Fruit fly (Drosophila melanogaster) whole organism, adult: ENCODE measurements around the gene isoQC.
A peak's percentile ranks its signal among the peaks of the same experiment; 100 is the strongest.

Source experiments
- CG11617 ChIP-seq: fragments of 200-800 bp; sonication (Bioruptor generic); optimal IDR thresholded peaks from 2 replicates; lab custom pipeline; 2017; ENCODE audit warnings: mild to moderate bottlenecking, missing biosample characterization, missing genetic modification reagents, missing genetic modification characterization
- CG12768 ChIP-seq: fragments of 200-800 bp; sonication (Bioruptor generic); optimal IDR thresholded peaks from 2 replicates; lab custom pipeline; 2017; ENCODE audit warnings: missing biosample characterization, missing genetic modification characterization, mild to moderate bottlenecking, moderate library complexity, missing genetic modification reagents
- CG14711 ChIP-seq: fragments of 200-800 bp; sonication (Bioruptor generic); optimal IDR thresholded peaks from 2 replicates; lab custom pipeline; 2018; ENCODE audit warnings: missing biosample characterization, mild to moderate bottlenecking, missing genetic modification characterization, moderate library complexity
- CG1620 ChIP-seq: fragments of 200-800 bp; sonication (Bioruptor generic); optimal IDR thresholded peaks from 2 replicates; lab custom pipeline; 2016; ENCODE audit warnings: missing biosample characterization, missing genetic modification characterization
- CG33017 ChIP-seq: fragments of 200-800 bp; sonication (Bioruptor generic); optimal IDR thresholded peaks from 2 replicates; lab custom pipeline; 2018; ENCODE audit warnings: missing biosample characterization, mild to moderate bottlenecking, missing genetic modification characterization, moderate library complexity
- CG5204 ChIP-seq: fragments of 200-800 bp; sonication (Bioruptor generic); optimal IDR thresholded peaks from 2 replicates; lab custom pipeline; 2016; ENCODE audit warnings: missing biosample characterization, missing genetic modification characterization
- CG7045 ChIP-seq: fragments of 200-800 bp; sonication (Bioruptor generic); optimal IDR thresholded peaks from 2 replicates; lab custom pipeline; 2017; ENCODE audit warnings: missing biosample characterization, mild to moderate bottlenecking, missing genetic modification characterization
- CG7101 ChIP-seq: fragments of 200-800 bp; sonication (Bioruptor generic); optimal IDR thresholded peaks from 2 replicates; lab custom pipeline; 2018; ENCODE audit warnings: missing biosample characterization, mild to moderate bottlenecking, missing genetic modification characterization, moderate library complexity
- Clk ChIP-seq: fragments of 200-800 bp; sonication (Bioruptor generic); optimal IDR thresholded peaks from 2 replicates; lab custom pipeline; 2017; ENCODE audit warnings: missing biosample characterization, missing genetic modification characterization
- Crg-1 ChIP-seq: fragments of 200-800 bp; sonication (Bioruptor generic); optimal IDR thresholded peaks from 2 replicates; lab custom pipeline; 2016; ENCODE audit warnings: missing biosample characterization, missing genetic modification characterization
- Hr96 ChIP-seq: fragments of 200-800 bp; sonication (Bioruptor generic); optimal IDR thresholded peaks from 2 replicates; lab custom pipeline; 2016; ENCODE audit warnings: missing biosample characterization, missing genetic modification characterization
- Mnt ChIP-seq: fragments of 200-800 bp; sonication (Bioruptor generic); optimal IDR thresholded peaks from 2 replicates; lab custom pipeline; 2016; ENCODE audit warnings: missing biosample characterization, mild to moderate bottlenecking, missing genetic modification characterization
- bab1 ChIP-seq: fragments of 200-800 bp; sonication (Bioruptor generic); optimal IDR thresholded peaks from 3 replicates; lab custom pipeline; 2019; ENCODE audit warnings: missing biosample characterization, mild to moderate bottlenecking, missing genetic modification characterization, moderate library complexity
- cic ChIP-seq: fragments of 200-800 bp; sonication (Bioruptor generic); optimal IDR thresholded peaks from 2 replicates; lab custom pipeline; 2017; ENCODE audit warnings: missing biosample characterization, mild to moderate bottlenecking, missing genetic modification characterization, moderate library complexity
- cnc ChIP-seq, 2 experiments: fragments of >200 bp; optimal IDR thresholded peaks; 2 replicates each; lab custom pipeline; 2017
- kay ChIP-seq: fragments of 200-800 bp; sonication (Bioruptor generic); peaks from one replicate; lab custom pipeline; 2016; ENCODE audit warnings: missing biosample characterization, missing genetic modification characterization, borderline replicate concordance
- ovo ChIP-seq: fragments of 200-800 bp; sonication (Bioruptor generic); optimal IDR thresholded peaks from 2 replicates; lab custom pipeline; 2016; ENCODE audit warnings: missing biosample characterization, missing genetic modification characterization
- pad ChIP-seq: fragments of 200-800 bp; sonication (Bioruptor generic); optimal IDR thresholded peaks from 3 replicates; lab custom pipeline; 2017; ENCODE audit warnings: missing biosample characterization, missing genetic modification characterization, mild to moderate bottlenecking, moderate library complexity, missing genetic modification reagents
- tj ChIP-seq: fragments of 200-800 bp; sonication (Bioruptor generic); optimal IDR thresholded peaks from 3 replicates; lab custom pipeline; 2017; ENCODE audit warnings: missing biosample characterization, mild to moderate bottlenecking, missing genetic modification characterization, moderate library complexity
- toe ChIP-seq: fragments of 200-800 bp; sonication (Bioruptor generic); optimal IDR thresholded peaks from 2 replicates; lab custom pipeline; 2016; ENCODE audit warnings: missing biosample characterization, missing genetic modification characterization

Gene isoQC

dm6 chr3L:20524409-20525010 is 50.2 kb downstream of the isoQC start:
- TF ChIP-seq ovo (GFP tag; lab: Kevin White, UChicago), result no peak
- no peak for TF ChIP-seq CG1620 (GFP tag; lab: Kevin White, UChicago)
- TF ChIP-seq Mnt, result peak; percentile 60
- no peak for TF ChIP-seq CG11617
- no peak for TF ChIP-seq Crg-1 (GFP tag; lab: Kevin White, UChicago)
- no peak for TF ChIP-seq bab1 (GFP tag; lab: Kevin White, UChicago)
- no peak for TF ChIP-seq Hr96 (GFP tag; lab: Kevin White, UChicago)
- TF ChIP-seq toe (GFP tag; lab: Kevin White, UChicago), result no peak
- TF ChIP-seq cnc (optimal IDR thresholded peaks at IDR 0.05; lab: Kevin White, UChicago), result no peak
- no peak for TF ChIP-seq CG14711 (tag; lab: Kevin White, UChicago)
- TF ChIP-seq CG12768 (GFP tag; lab: Kevin White, UChicago), result no peak
- no peak for TF ChIP-seq Clk (GFP tag; lab: Kevin White, UChicago)
- no peak for TF ChIP-seq CG7045 (GFP tag; lab: Kevin White, UChicago)
- TF ChIP-seq cic, result peak; percentile 81
- TF ChIP-seq kay (GFP tag; lab: Kevin White, UChicago), result peak; percentile 42
- TF ChIP-seq tj (GFP tag; lab: Kevin White, UChicago), result peak; percentile 50
- TF ChIP-seq CG5204 (GFP tag; lab: Kevin White, UChicago), result no peak
- TF ChIP-seq pad (GFP tag; lab: Kevin White, UChicago), result no peak
- no peak for TF ChIP-seq CG7101 (tag; lab: Kevin White, UChicago)
- TF ChIP-seq CG33017 (tag; lab: Kevin White, UChicago), result no peak

dm6 chr3L:20525743-20526142 is 51.5 kb downstream of the isoQC start:
- TF ChIP-seq kay (GFP tag; lab: Kevin White, UChicago), result no peak
- TF ChIP-seq pad (GFP tag; lab: Kevin White, UChicago), result no peak
- no peak for TF ChIP-seq Hr96 (GFP tag; lab: Kevin White, UChicago)
- TF ChIP-seq CG12768 (GFP tag; lab: Kevin White, UChicago), result no peak
- TF ChIP-seq bab1 (GFP tag; lab: Kevin White, UChicago), result no peak
- TF ChIP-seq CG5204 (GFP tag; lab: Kevin White, UChicago), result no peak
- TF ChIP-seq CG7045 (GFP tag; lab: Kevin White, UChicago), result no peak
- TF ChIP-seq ovo (GFP tag; lab: Kevin White, UChicago), result no peak
- no peak for TF ChIP-seq cnc (optimal IDR thresholded peaks at IDR 0.05; lab: Kevin White, UChicago)
- TF ChIP-seq toe (GFP tag; lab: Kevin White, UChicago), result no peak
- no peak for TF ChIP-seq Mnt

dm6 chr3L:20526143-20526195 is 51.7 kb downstream of the isoQC start, which contains the start of gene Pss:
Gene Pss, minus strand, starts transcription at chr3L:20526174.
- TF ChIP-seq cic, result no peak
- TF ChIP-seq CG5204 (GFP tag; lab: Kevin White, UChicago), result no peak
- no peak for TF ChIP-seq bab1 (GFP tag; lab: Kevin White, UChicago)
- no peak for TF ChIP-seq pad (GFP tag; lab: Kevin White, UChicago)

dm6 chr3L:20526196-20526740 is 52.0 kb downstream of the isoQC start, which contains the start of gene Nubp2:
Gene Nubp2, plus strand, starts transcription at chr3L:20526576.
- peak; percentile 90 for TF ChIP-seq Clk (GFP tag; lab: Kevin White, UChicago)
- TF ChIP-seq cnc (optimal IDR thresholded peaks at IDR 0.05; lab: Kevin White, UChicago), result no peak
- TF ChIP-seq CG14711 (tag; lab: Kevin White, UChicago), result peak; percentile 88
- TF ChIP-seq Mnt, result peak; percentile 92
- peak; percentile 94 for TF ChIP-seq CG7101 (tag; lab: Kevin White, UChicago)
- peak; percentile 86 for TF ChIP-seq pad (GFP tag; lab: Kevin White, UChicago)
- TF ChIP-seq bab1 (GFP tag; lab: Kevin White, UChicago), result peak; percentile 96
- peak; percentile 96 for TF ChIP-seq CG7045 (GFP tag; lab: Kevin White, UChicago)
- peak; percentile 97 for TF ChIP-seq CG1620 (GFP tag; lab: Kevin White, UChicago)
- TF ChIP-seq CG12768 (GFP tag; lab: Kevin White, UChicago), result peak; percentile 93
- TF ChIP-seq CG11617, result peak; percentile 96
- TF ChIP-seq Crg-1 (GFP tag; lab: Kevin White, UChicago), result peak; percentile 91
- TF ChIP-seq toe (GFP tag; lab: Kevin White, UChicago), result peak; percentile 98
- TF ChIP-seq CG33017 (tag; lab: Kevin White, UChicago), result peak; percentile 88
- TF ChIP-seq kay (GFP tag; lab: Kevin White, UChicago), result peak; percentile 58
- peak; percentile 91 for TF ChIP-seq ovo (GFP tag; lab: Kevin White, UChicago)
- peak; percentile 68 for TF ChIP-seq cic
- peak; percentile 94 for TF ChIP-seq Hr96 (GFP tag; lab: Kevin White, UChicago)
- TF ChIP-seq tj (GFP tag; lab: Kevin White, UChicago), result peak; percentile 87
- peak; percentile 96 for TF ChIP-seq CG5204 (GFP tag; lab: Kevin White, UChicago)
